Worm (Caenorhabditis elegans) whole organism, young adult: Measurements from ENCODE around the gene try-1.

Experiments
- F57A8.1 ChIP-seq: fragments of 200-800 bp; sonication (Bioruptor generic); optimal IDR thresholded peaks from 2 replicates; lab custom pipeline; 2018; ENCODE audit warnings: mild to moderate bottlenecking, missing genetic modification characterization, moderate library complexity, missing compliant biosample characterization
- Y67H2A.10 ChIP-seq: fragments of 200-800 bp; sonication (Bioruptor generic); conservative IDR thresholded peaks from 2 replicates; pipeline ENCODE4 v1.3.6; 2022; ENCODE audit warnings: missing genetic modification reagents, missing genetic modification characterization, missing compliant biosample characterization
- Y95B8A.8 ChIP-seq: fragments of 200-800 bp; sonication (Bioruptor generic); IDR thresholded peaks from 2 replicates; pipeline ENCODE4 v1.3.6; 2022; ENCODE audit warnings: missing genetic modification reagents, missing genetic modification characterization, missing compliant biosample characterization
- ama-1 ChIP-seq, 3 experiments: fragments of 150-350 bp in 1 of 3; sonication (generic microtip) in 2 of 3; optimal IDR thresholded peaks; 2 replicates each; lab custom pipeline; 2014 to 2018; ENCODE audit warnings: missing biosample characterization in 2 of 3, missing genetic modification characterization in 2 of 3, missing genetic modification reagents in 2 of 3
- attf-5 ChIP-seq: fragments of 200-800 bp; sonication (Bioruptor generic); optimal IDR thresholded peaks from 2 replicates; lab custom pipeline; 2018; ENCODE audit warnings: mild to moderate bottlenecking, missing genetic modification characterization, missing compliant biosample characterization
- ceh-100 ChIP-seq: fragments of 200-800 bp; sonication (Bioruptor generic); IDR thresholded peaks from 2 replicates; pipeline ENCODE4 v1.3.6; 2022; ENCODE audit warnings: missing genetic modification reagents, missing genetic modification characterization, missing compliant biosample characterization
- ceh-79 ChIP-seq: sonication (generic microtip); optimal IDR thresholded peaks from 2 replicates; lab custom pipeline; 2017; ENCODE audit warnings: mild to moderate bottlenecking, missing genetic modification characterization, missing compliant biosample characterization
- mcd-1 ChIP-seq: fragments of 200-800 bp; sonication (Bioruptor generic); IDR thresholded peaks from 2 replicates; pipeline ENCODE4 v1.3.6; 2022; ENCODE audit warnings: missing genetic modification reagents, missing genetic modification characterization, missing compliant biosample characterization
- pbrm-1 ChIP-seq: fragments of 200-800 bp; sonication (Bioruptor generic); IDR thresholded peaks from 2 replicates; pipeline ENCODE4 v1.3.6; 2022; ENCODE audit warnings: missing genetic modification reagents, missing genetic modification characterization, missing compliant biosample characterization
- ztf-25 ChIP-seq: fragments of 200-800 bp; sonication (Bioruptor generic); IDR thresholded peaks from 2 replicates; pipeline ENCODE4 v1.3.6; 2022; ENCODE audit warnings: missing genetic modification reagents, missing genetic modification characterization, missing compliant biosample characterization

- TF ChIP-seq ama-1 (optimal IDR thresholded peaks at IDR 0.05; lab: Kevin White, UChicago) (no peak), ama-1 (GFP tag; optimal IDR thresholded peaks at IDR 0.05; lab: Kevin White, UChicago) (no peak), ztf-25 (no peak), Y67H2A.10 (GFP tag; lab: Robert Waterston, UW) (no peak), pbrm-1 (GFP tag; lab: Robert Waterston, UW) (no peak), mcd-1 (no peak), F57A8.1 (GFP tag; lab: Kevin White, UChicago) (no peak), ceh-79 (tag; lab: Kevin White, UChicago) (no peak), Y95B8A.8 (no peak), attf-5 (no peak), ceh-100 (GFP tag; lab: Robert Waterston, UW) (no peak)
These were observed 19.5 kb upstream of the try-1 start, which contains the start of gene shc-2 for ce11 chrII:4968863-4969262.
